Worm (Caenorhabditis elegans): ENCODE data around the gene Y17D7B.4.

ce11 chrV:18772761-18773160 is 3.7 kb downstream of the Y17D7B.4 start, which contains the start of gene clec-257:
- TF ChIP-seq pha-4 (GFP tag; IDR thresholded peaks at IDR 0.05): no peak
- no peak for TF ChIP-seq pha-4 (tag; optimal IDR thresholded peaks at IDR 0.05)
- no peak for TF ChIP-seq php-3 (GFP tag; IDR thresholded peaks at IDR 0.05)
- no peak for TF ChIP-seq unc-130 (GFP tag; optimal IDR thresholded peaks at IDR 0.05)

Data from whole organism, L4 larva.